Worm (Caenorhabditis elegans): ENCODE results near the gene crn-4.

ce11 chrX:2237438-2237961 is 20.4 kb downstream of the crn-4 start, which contains the start of gene vha-15:
- peak; percentile 47 for TF ChIP-seq dve-1 (tag; optimal IDR thresholded peaks at IDR 0.05)
- no peak for TF ChIP-seq ceh-30 (tag; optimal IDR thresholded peaks at IDR 0.05)
- TF ChIP-seq nhr-11 (tag; optimal IDR thresholded peaks at IDR 0.05): no peak
- no peak for TF ChIP-seq npax-4 (tag; optimal IDR thresholded peaks at IDR 0.05)
- TF ChIP-seq elt-4 (tag; optimal IDR thresholded peaks at IDR 0.05): no peak
- TF ChIP-seq odd-2 (tag; optimal IDR thresholded peaks at IDR 0.05): no peak
- peak; percentile 94 for TF ChIP-seq unc-55 (GFP tag; optimal IDR thresholded peaks at IDR 0.05)
- TF ChIP-seq syd-9 (tag; optimal IDR thresholded peaks at IDR 0.05): no peak
- no peak for TF ChIP-seq pqm-1 (tag; optimal IDR thresholded peaks at IDR 0.05)
- TF ChIP-seq ama-1 (optimal IDR thresholded peaks at IDR 0.05): no peak
